Fruit fly (Drosophila melanogaster) ovary, adult (tissue): ENCODE results near the gene CG31917.

Experiments
- CG17801 ChIP-seq: fragments of 200-800 bp; optimal IDR thresholded peaks from 2 replicates; lab custom pipeline; 2019; ENCODE audit warnings: missing biosample characterization, mild to moderate bottlenecking, missing genetic modification characterization, moderate library complexity; ENCODE audit not compliant: partially characterized antibody

The CG31917 gene

dm6 chr2L:5036120-5036519 is 25.5 kb upstream of the CG31917 start:
- no peak for TF ChIP-seq CG17801 (GFP tag; lab: Kevin White, UChicago)

dm6 chr2L:5031886-5032285 is 21.3 kb upstream of the CG31917 start:
- TF ChIP-seq CG17801 (GFP tag; lab: Kevin White, UChicago): no peak

- TF ChIP-seq CG17801 (GFP tag; lab: Kevin White, UChicago): no peak
These were observed 20.8 kb upstream of the CG31917 start for dm6 chr2L:5031399-5031798.

DNA sequence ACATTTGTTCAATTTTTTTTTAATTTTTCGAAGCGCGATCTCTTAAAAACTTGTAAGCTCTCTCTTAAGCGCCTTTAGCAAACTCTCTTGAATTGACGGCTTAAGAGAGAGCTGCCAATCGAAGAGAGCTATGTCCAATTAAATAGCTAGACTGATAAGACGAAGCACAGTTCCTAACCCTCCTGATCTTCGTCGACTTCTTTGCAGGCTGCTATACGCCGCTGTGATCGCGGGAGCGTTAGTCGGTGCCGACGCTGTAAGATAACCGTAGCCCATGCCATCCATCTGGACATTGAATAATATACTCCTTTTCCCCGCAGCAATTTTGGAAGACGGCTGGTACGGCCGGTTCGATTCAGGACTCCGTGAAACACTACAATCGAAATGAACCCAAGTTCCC is 19.9 kb upstream of the CG31917 start:
- no peak for TF ChIP-seq CG17801 (GFP tag; lab: Kevin White, UChicago)

DNA sequence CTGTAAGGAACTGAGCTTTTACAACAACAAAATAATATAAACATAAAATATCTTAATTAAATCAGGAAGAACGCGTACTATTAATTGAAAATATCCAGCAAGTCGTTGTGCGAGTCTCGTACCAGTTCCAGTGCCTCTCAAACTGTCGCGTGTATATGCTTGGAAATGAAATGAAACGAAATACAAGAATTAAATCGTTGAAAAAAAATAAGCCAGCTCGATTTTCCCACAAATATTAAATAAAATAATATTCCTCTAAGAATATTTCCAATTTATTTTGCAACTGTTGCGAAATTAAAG is 19.1 kb upstream of the CG31917 start:
- no peak for TF ChIP-seq CG17801 (GFP tag; lab: Kevin White, UChicago)

dm6 chr2L:5029049-5029808 is 18.6 kb upstream of the CG31917 start, which contains the start of gene Col4a1:
Col4a1 (plus strand) TSS chr2L:5029609.
- no peak for TF ChIP-seq CG17801 (GFP tag; lab: Kevin White, UChicago)

- TF ChIP-seq CG17801 (GFP tag; lab: Kevin White, UChicago): no peak
These were observed 17.5 kb upstream of the CG31917 start, which contains the start of gene vkg for dm6 chr2L:5028091-5028490. vkg (minus strand) TSS chr2L:5028191.

dm6 chr2L:5027321-5028069 is 16.9 kb upstream of the CG31917 start:
- no peak for TF ChIP-seq CG17801 (GFP tag; lab: Kevin White, UChicago)

DNA sequence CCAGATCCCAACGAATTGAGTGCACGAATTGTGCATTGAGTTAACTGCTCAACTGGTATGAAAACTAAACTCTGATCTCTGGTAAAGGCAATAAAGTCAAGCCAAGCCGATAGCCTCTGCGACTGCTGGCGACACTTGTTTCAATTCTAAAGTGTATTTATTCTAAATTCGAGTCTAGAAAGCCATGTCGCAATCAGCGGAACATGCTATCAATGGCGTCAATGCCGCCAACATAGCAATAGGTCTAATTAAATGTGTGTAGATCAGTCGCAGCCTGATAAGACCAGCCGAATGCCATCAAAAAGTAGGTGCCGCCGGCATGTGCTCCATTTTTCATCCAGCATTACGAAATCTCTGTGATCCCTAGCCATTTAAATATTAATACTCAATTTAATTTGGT is 14.9 kb upstream of the CG31917 start:
- no peak for TF ChIP-seq CG17801 (GFP tag; lab: Kevin White, UChicago)

- no peak for TF ChIP-seq CG17801 (GFP tag; lab: Kevin White, UChicago)
These were observed 12.0 kb upstream of the CG31917 start for dm6 chr2L:5022602-5023001.

DNA sequence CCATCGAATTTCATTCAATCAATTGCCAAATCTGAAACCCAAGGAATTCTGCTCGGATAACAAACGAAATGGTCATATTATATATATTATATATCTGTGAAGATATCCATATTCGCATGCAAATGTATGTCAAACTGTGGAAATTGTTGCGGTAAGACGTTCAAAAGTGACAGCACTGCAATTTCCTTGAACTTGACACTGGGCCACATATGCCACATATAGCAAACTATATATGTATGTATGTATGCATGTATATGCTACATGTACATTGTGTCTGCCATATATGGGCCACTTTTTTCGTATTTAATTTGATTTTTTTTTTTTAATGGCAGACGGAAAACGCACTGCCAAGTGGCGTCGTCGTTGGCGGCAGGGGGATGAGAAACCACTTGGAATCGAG is 9.8 kb upstream of the CG31917 start:
- TF ChIP-seq CG17801 (GFP tag; lab: Kevin White, UChicago): no peak

DNA sequence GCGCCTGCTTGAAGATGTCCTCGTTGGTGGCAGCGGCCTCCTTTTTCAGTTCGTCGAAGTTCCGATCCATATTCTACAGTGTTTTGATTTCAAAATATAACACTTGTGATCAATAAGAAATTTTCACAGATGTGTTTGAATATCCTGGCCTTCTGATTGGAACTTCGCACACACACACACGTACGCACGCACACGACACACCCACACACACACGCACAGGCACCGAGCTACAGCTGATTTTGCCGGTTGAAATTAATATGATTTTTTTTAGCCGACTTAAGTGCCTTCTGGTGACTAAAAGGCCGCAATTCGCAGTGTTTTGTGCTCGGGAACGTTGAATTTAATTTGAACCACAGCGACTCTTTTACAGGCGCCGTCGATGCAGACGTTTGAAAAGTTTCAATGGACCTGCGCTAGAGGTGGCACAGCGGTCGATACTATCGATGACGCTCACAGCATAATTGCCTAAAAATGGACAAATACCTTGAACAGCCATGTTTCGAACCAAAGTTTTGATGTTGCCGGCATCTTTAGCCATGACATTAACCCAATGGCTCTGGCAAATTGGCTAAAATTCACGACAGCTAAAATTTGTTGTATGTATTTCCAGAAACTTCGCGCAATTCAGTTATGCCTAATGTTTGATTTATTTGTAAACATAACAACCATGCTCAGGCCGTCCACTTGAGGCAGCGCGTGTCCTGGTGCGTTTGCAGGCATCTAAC is 1.2 kb downstream of the CG31917 start, which contains the start of gene Rtnl1:
TSS of gene Rtnl1 (minus strand) at position 415 of the 725 bp plus-strand sequence.
- peak; percentile 42 for TF ChIP-seq CG17801 (GFP tag; lab: Kevin White, UChicago)

DNA sequence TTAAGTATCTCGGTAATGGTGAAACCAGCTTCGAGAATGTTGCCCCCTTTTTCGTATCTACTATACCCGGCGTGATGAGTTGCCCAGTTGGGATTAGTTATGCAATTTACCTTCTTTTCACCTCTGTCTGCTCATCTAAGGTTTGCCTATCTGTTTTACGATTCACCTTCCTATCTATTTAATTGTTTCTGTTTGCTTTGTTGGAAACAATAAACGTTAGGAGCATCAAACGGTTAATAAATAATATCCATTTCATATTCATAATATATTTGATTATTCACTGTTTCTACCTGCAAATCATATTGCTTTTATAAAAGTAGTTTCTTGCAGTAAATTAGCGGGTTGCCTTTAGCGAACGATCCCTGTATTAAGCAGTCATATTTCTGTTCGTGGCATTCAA is 3.4 kb downstream of the CG31917 start:
- peak; percentile 52 for TF ChIP-seq CG17801 (GFP tag; lab: Kevin White, UChicago)

DNA sequence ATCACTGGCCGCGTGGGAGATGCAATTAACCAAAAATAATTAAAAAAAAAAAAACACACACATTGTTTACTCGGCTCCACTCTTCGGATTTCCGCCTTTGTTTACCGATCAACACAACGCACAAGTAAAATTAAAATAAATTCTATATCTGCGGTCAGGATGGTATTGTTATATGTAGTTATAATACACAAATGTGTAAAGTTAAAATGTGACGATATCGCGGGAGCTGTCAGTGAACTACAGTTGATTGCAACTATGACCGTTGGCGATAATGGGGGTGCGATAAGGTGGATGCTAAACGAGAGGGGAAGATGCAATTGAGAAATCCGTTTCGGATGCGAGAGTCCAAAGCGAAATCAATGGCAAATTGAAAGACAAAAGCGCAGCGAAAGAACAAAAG is 4.3 kb downstream of the CG31917 start:
- no peak for TF ChIP-seq CG17801 (GFP tag; lab: Kevin White, UChicago)

dm6 chr2L:5005464-5005764 is 5.2 kb downstream of the CG31917 start:
- TF ChIP-seq CG17801 (GFP tag; lab: Kevin White, UChicago): no peak
